Fruit fly (Drosophila melanogaster) whole organism, embryonic: Measurements from ENCODE around the gene CG10132.

ENCODE experiments used
- Atf-2 ChIP-seq: fragments of 200-800 bp; sonication (Bioruptor generic); optimal IDR thresholded peaks from 2 replicates; lab custom pipeline; 2016; ENCODE audit warnings: missing biosample characterization, missing genetic modification characterization
- CG10209 ChIP-seq: fragments of 200-800 bp; sonication (Bioruptor generic); optimal IDR thresholded peaks from 3 replicates; lab custom pipeline; 2017; ENCODE audit warnings: missing biosample characterization, mild to moderate bottlenecking, missing genetic modification characterization, missing genetic modification reagents
- CG1024 ChIP-seq: fragments of 200-800 bp; sonication (Bioruptor generic); IDR thresholded peaks from 2 replicates; pipeline ENCODE4 v1.3.6; 2022; ENCODE audit warnings: missing biosample characterization, missing genetic modification characterization
- CG10565 ChIP-seq: fragments of 200-800 bp; sonication (Bioruptor generic); optimal IDR thresholded peaks from 3 replicates; lab custom pipeline; 2016; ENCODE audit warnings: missing biosample characterization, mild to moderate bottlenecking, missing genetic modification characterization
- CG11560 ChIP-seq: fragments of 200-800 bp; sonication (Bioruptor generic); IDR thresholded peaks from 3 replicates; pipeline ENCODE4 v1.3.6; 2022; ENCODE audit warnings: missing biosample characterization, missing genetic modification characterization
- CG14710 ChIP-seq: fragments of 200-800 bp; sonication (Bioruptor generic); optimal IDR thresholded peaks from 3 replicates; lab custom pipeline; 2019; ENCODE audit warnings: missing biosample characterization, mild to moderate bottlenecking, missing genetic modification characterization, moderate library complexity
- CG14860 ChIP-seq: fragments of 200-800 bp; sonication (Bioruptor generic); IDR thresholded peaks from 3 replicates; pipeline ENCODE4 v1.3.6; 2022; ENCODE audit warnings: missing biosample characterization, missing genetic modification characterization; ENCODE audit not compliant: partially characterized antibody
- CG16813 ChIP-seq: fragments of 200-800 bp; sonication (Bioruptor generic); IDR thresholded peaks from 3 replicates; pipeline ENCODE4 v1.3.6; 2022; ENCODE audit warnings: missing biosample characterization, missing genetic modification characterization; ENCODE audit not compliant: partially characterized antibody
- CG17385 ChIP-seq: fragments of 200-800 bp; sonication (Bioruptor generic); optimal IDR thresholded peaks from 3 replicates; lab custom pipeline; 2018; ENCODE audit warnings: missing biosample characterization, mild to moderate bottlenecking, missing genetic modification characterization
- CG18011 ChIP-seq: fragments of 200-800 bp; sonication (Bioruptor generic); optimal IDR thresholded peaks from 2 replicates; lab custom pipeline; 2017; ENCODE audit warnings: missing biosample characterization, missing genetic modification characterization, mild to moderate bottlenecking, moderate library complexity, missing genotype
- CG30403 ChIP-seq: fragments of 200-800 bp; sonication (Bioruptor generic); optimal IDR thresholded peaks from 3 replicates; lab custom pipeline; 2016; ENCODE audit warnings: missing biosample characterization, missing genetic modification characterization
- CG31388 ChIP-seq: fragments of 200-800 bp; sonication (Bioruptor generic); optimal IDR thresholded peaks from 2 replicates; lab custom pipeline; 2016; ENCODE audit warnings: missing biosample characterization, missing genetic modification characterization
- CG32532 ChIP-seq: fragments of 200-800 bp; sonication (Bioruptor generic); IDR thresholded peaks from 2 replicates; pipeline ENCODE4 v1.3.6; 2022; ENCODE audit warnings: missing biosample characterization, missing genetic modification characterization
- CG42726 ChIP-seq: fragments of 200-800 bp; sonication (Bioruptor generic); IDR thresholded peaks from 2 replicates; pipeline ENCODE4 v1.3.6; 2022; ENCODE audit warnings: missing biosample characterization, missing genetic modification characterization; ENCODE audit not compliant: partially characterized antibody
- CG6272 ChIP-seq: fragments of 200-800 bp; sonication (Bioruptor generic); IDR thresholded peaks from 2 replicates; pipeline ENCODE4 v1.3.6; 2022; ENCODE audit warnings: missing biosample characterization, missing genetic modification characterization
- CG6683 ChIP-seq: fragments of 200-800 bp; sonication (Bioruptor generic); optimal IDR thresholded peaks from 2 replicates; lab custom pipeline; 2017; ENCODE audit warnings: missing biosample characterization, mild to moderate bottlenecking, missing genetic modification characterization, missing genetic modification reagents
- CG6765 ChIP-seq: fragments of 200-800 bp; sonication (Bioruptor generic); optimal IDR thresholded peaks from 3 replicates; lab custom pipeline; 2017; ENCODE audit warnings: missing biosample characterization, mild to moderate bottlenecking, missing genetic modification characterization
- CG6813 ChIP-seq: fragments of 200-800 bp; sonication (Bioruptor generic); optimal IDR thresholded peaks from 2 replicates; lab custom pipeline; 2017; ENCODE audit warnings: missing biosample characterization, missing genetic modification characterization, mild to moderate bottlenecking, moderate library complexity, missing genetic modification reagents
- CG7928 ChIP-seq: fragments of 200-800 bp; sonication (Bioruptor generic); optimal IDR thresholded peaks from 2 replicates; lab custom pipeline; 2017; ENCODE audit warnings: missing biosample characterization, mild to moderate bottlenecking, missing genetic modification characterization
- Chrac-16 ChIP-seq: fragments of 200-800 bp; sonication (Bioruptor generic); optimal IDR thresholded peaks from 3 replicates; lab custom pipeline; 2016; ENCODE audit warnings: missing biosample characterization, missing genetic modification characterization
- H15 ChIP-seq: fragments of 200-800 bp; sonication (Bioruptor generic); IDR thresholded peaks from 3 replicates; pipeline ENCODE4 v1.3.6; 2022; ENCODE audit warnings: missing biosample characterization, missing genetic modification characterization
- HHEX ChIP-seq: fragments of 200-800 bp; sonication (Bioruptor generic); optimal IDR thresholded peaks from 3 replicates; lab custom pipeline; 2017; ENCODE audit warnings: missing biosample characterization, mild to moderate bottlenecking, missing genetic modification characterization, missing genetic modification reagents
- HLH54F ChIP-seq: fragments of 200-800 bp; sonication (Bioruptor generic); optimal IDR thresholded peaks from 3 replicates; lab custom pipeline; 2016; ENCODE audit warnings: missing biosample characterization, missing genetic modification characterization
- Hmr ChIP-seq: fragments of 200-800 bp; sonication (Bioruptor generic); optimal IDR thresholded peaks from 3 replicates; lab custom pipeline; 2017; ENCODE audit warnings: mild to moderate bottlenecking, missing biosample characterization, missing genetic modification reagents, missing genetic modification characterization
- Sox100B ChIP-seq: fragments of 200-800 bp; sonication (Bioruptor generic); optimal IDR thresholded peaks from 3 replicates; lab custom pipeline; 2018; ENCODE audit warnings: missing biosample characterization, mild to moderate bottlenecking, missing genetic modification characterization
- Spps ChIP-seq: fragments of 200-800 bp; sonication (Bioruptor generic); optimal IDR thresholded peaks from 2 replicates; lab custom pipeline; 2018; ENCODE audit warnings: missing biosample characterization, mild to moderate bottlenecking, missing genetic modification characterization
- Vsx1 ChIP-seq: fragments of 200-800 bp; sonication (Bioruptor generic); optimal IDR thresholded peaks from 2 replicates; lab custom pipeline; 2017; ENCODE audit warnings: missing biosample characterization, mild to moderate bottlenecking, missing genetic modification characterization, missing genetic modification reagents
- ara ChIP-seq: fragments of 200-800 bp; sonication (Bioruptor generic); IDR thresholded peaks from 2 replicates; pipeline ENCODE4 v1.3.6; 2022; ENCODE audit warnings: missing biosample characterization, missing genetic modification characterization
- ase ChIP-seq: fragments of 200-800 bp; sonication (Bioruptor generic); IDR thresholded peaks from 3 replicates; pipeline ENCODE4 v1.3.6; 2022; ENCODE audit warnings: missing biosample characterization, missing genetic modification characterization
- ato ChIP-seq: fragments of 200-800 bp; sonication (Bioruptor generic); IDR thresholded peaks from 2 replicates; pipeline ENCODE4 v1.3.6; 2022; ENCODE audit warnings: missing biosample characterization, missing genetic modification characterization; ENCODE audit not compliant: partially characterized antibody
- bowl ChIP-seq: fragments of 200-800 bp; sonication (Bioruptor generic); IDR thresholded peaks from 2 replicates; pipeline ENCODE4 v1.3.6; 2022; ENCODE audit warnings: missing biosample characterization, missing genetic modification characterization
- caup ChIP-seq: fragments of 200-800 bp; sonication (Bioruptor generic); optimal IDR thresholded peaks from 3 replicates; lab custom pipeline; 2017; ENCODE audit warnings: missing biosample characterization, mild to moderate bottlenecking, missing genetic modification characterization, moderate library complexity; ENCODE audit not compliant: severe bottlenecking
- crp ChIP-seq, 2 experiments: fragments of 200-800 bp; sonication (Bioruptor generic); optimal IDR thresholded peaks; 2 replicates in 1 of 2; 3 replicates in 1 of 2; lab custom pipeline; 2017; ENCODE audit warnings: missing biosample characterization in 2 of 2, missing genetic modification characterization in 2 of 2, mild to moderate bottlenecking in 1 of 2, moderate library complexity in 1 of 2
- danr ChIP-seq: fragments of 200-800 bp; sonication (Bioruptor generic); IDR thresholded peaks from 2 replicates; pipeline ENCODE4 v1.3.6; 2022; ENCODE audit warnings: missing biosample characterization, missing genetic modification characterization
- dati ChIP-seq: fragments of 200-800 bp; sonication (Bioruptor generic); IDR thresholded peaks from 2 replicates; pipeline ENCODE4 v1.3.6; 2022; ENCODE audit warnings: missing biosample characterization, missing genetic modification characterization
- gce ChIP-seq: fragments of 200-800 bp; sonication (Bioruptor generic); IDR thresholded peaks from 3 replicates; pipeline ENCODE4 v1.3.6; 2022; ENCODE audit warnings: missing biosample characterization, missing genetic modification characterization
- ham ChIP-seq: fragments of 200-800 bp; sonication (Bioruptor generic); IDR thresholded peaks from 2 replicates; pipeline ENCODE4 v1.3.6; 2022; ENCODE audit warnings: missing biosample characterization, missing genetic modification characterization
- ken ChIP-seq: fragments of 200-800 bp; sonication (Bioruptor generic); IDR thresholded peaks from 3 replicates; pipeline ENCODE4 v1.3.6; 2022; ENCODE audit warnings: missing biosample characterization, missing genetic modification characterization
- klu ChIP-seq: fragments of 200-800 bp; sonication (Bioruptor generic); IDR thresholded peaks from 2 replicates; pipeline ENCODE4 v1.3.6; 2022; ENCODE audit warnings: missing biosample characterization, missing genetic modification characterization
- luna ChIP-seq: fragments of 200-800 bp; sonication (Bioruptor generic); optimal IDR thresholded peaks from 2 replicates; lab custom pipeline; 2016; ENCODE audit warnings: missing biosample characterization, missing genetic modification characterization
- p53 ChIP-seq: fragments of 200-800 bp; sonication (Bioruptor generic); optimal IDR thresholded peaks from 2 replicates; lab custom pipeline; 2016; ENCODE audit warnings: missing biosample characterization, missing genetic modification characterization
- repo ChIP-seq: fragments of 200-800 bp; sonication (Bioruptor generic); optimal IDR thresholded peaks from 2 replicates; lab custom pipeline; 2016; ENCODE audit warnings: missing biosample characterization, missing genetic modification characterization
- sd ChIP-seq: fragments of 200-800 bp; sonication (Bioruptor generic); optimal IDR thresholded peaks from 3 replicates; lab custom pipeline; 2018; ENCODE audit warnings: missing biosample characterization, mild to moderate bottlenecking, missing genetic modification characterization, moderate library complexity
- seq ChIP-seq: fragments of 200-800 bp; sonication (Bioruptor generic); IDR thresholded peaks from 2 replicates; pipeline ENCODE4 v1.3.6; 2022; ENCODE audit warnings: missing biosample characterization, missing genetic modification characterization
- so ChIP-seq: fragments of 200-800 bp; sonication (Bioruptor generic); IDR thresholded peaks from 3 replicates; pipeline ENCODE4 v1.3.6; 2022; ENCODE audit warnings: missing biosample characterization, missing genetic modification characterization
- stwl ChIP-seq: fragments of 200-800 bp; sonication (Bioruptor generic); optimal IDR thresholded peaks from 3 replicates; lab custom pipeline; 2018; ENCODE audit warnings: missing biosample characterization, mild to moderate bottlenecking, missing genetic modification characterization, moderate library complexity
- trem ChIP-seq: fragments of 200-800 bp; optimal IDR thresholded peaks from 3 replicates; lab custom pipeline; 2019; ENCODE audit warnings: missing biosample characterization, mild to moderate bottlenecking, missing genetic modification characterization, moderate library complexity
- ttk ChIP-seq: fragments of 200-800 bp; sonication (Bioruptor generic); IDR thresholded peaks from 2 replicates; pipeline ENCODE4 v2.1.2; 2022; ENCODE audit warnings: missing biosample characterization, missing genetic modification characterization
- unpg ChIP-seq: fragments of 200-800 bp; sonication (Bioruptor generic); optimal IDR thresholded peaks from 3 replicates; lab custom pipeline; 2018; ENCODE audit warnings: missing biosample characterization, mild to moderate bottlenecking, missing genetic modification characterization, moderate library complexity

Gene CG10132

DNA sequence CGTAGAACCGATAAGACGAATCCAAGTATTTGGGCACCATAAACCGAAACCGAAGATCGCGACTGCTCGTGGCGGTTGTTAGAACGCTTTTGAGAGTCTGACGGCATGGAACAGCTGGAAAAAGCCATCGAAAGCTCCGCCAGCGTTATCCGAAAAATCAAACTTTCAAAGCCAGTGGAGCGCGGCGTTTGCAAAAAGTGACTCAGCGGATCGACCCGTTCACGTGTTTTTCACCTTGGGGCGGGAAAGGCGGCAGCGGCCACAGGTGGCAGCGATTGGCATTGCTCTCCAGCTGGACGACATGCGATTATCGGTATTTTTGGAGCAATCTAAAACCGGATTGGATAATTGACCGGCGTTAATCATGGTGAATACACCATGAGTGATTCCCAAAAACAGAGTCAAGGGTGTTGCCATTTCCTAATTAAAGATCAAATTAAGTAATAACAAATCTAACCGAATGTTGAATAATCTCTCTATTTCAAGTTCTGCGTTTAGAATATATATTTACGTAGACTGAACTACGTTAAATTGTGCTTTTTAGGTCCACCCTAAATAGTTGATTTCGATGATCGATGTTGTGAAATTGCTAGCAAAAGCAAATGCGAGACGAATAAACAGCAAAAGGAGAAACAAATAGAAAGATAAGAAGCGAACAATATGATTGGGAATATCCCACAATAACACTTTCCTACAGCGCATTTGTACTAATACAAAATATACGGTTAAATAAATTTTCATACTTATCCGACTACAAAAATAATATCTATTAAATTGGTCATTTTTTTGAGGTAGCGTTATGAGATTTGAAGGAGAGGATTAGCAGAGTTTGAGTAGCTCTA lies 28.5 kb downstream of the CG10132 start, which contains the start of gene CG10337 (continued):
- no peak for TF ChIP-seq H15 (GFP tag; lab: Robert Waterston, UW)
- TF ChIP-seq danr (GFP tag; lab: Robert Waterston, UW): no peak
- no peak for TF ChIP-seq ken (GFP tag; lab: Robert Waterston, UW)
- TF ChIP-seq CG10209 (GFP tag; lab: Kevin White, UChicago): peak; percentile 38
- TF ChIP-seq trem: no peak
- no peak for TF ChIP-seq ttk (GFP tag; lab: Robert Waterston, UW)
- no peak for TF ChIP-seq CG6272
- no peak for TF ChIP-seq klu
- TF ChIP-seq repo (GFP tag; lab: Kevin White, UChicago): no peak
- TF ChIP-seq CG7928 (GFP tag; lab: Kevin White, UChicago): no peak
- peak; percentile 25 for TF ChIP-seq CG14710
- TF ChIP-seq Atf-2: no peak
- peak; percentile 37 for TF ChIP-seq HLH54F (GFP tag; lab: Kevin White, UChicago)
- peak; percentile 40 for TF ChIP-seq HHEX (GFP tag; lab: Kevin White, UChicago)
- TF ChIP-seq sd (tag; lab: Kevin White, UChicago): peak; percentile 85
- TF ChIP-seq p53 (GFP tag; lab: Kevin White, UChicago): no peak
- TF ChIP-seq CG42726 (GFP tag; lab: Robert Waterston, UW): no peak
- no peak for TF ChIP-seq CG16813 (GFP tag; lab: Robert Waterston, UW)
- peak; percentile 54 for TF ChIP-seq Sox100B (GFP tag; lab: Kevin White, UChicago)
- no peak for TF ChIP-seq CG11560 (tag; lab: Robert Waterston, UW)
- TF ChIP-seq CG6683 (GFP tag; lab: Kevin White, UChicago): peak; percentile 6
- 0 out of 3 replicates have a peak, but pooled peaks have one; percentile 44 for TF ChIP-seq gce (GFP tag; lab: Robert Waterston, UW)
- TF ChIP-seq CG32532 (GFP tag; lab: Robert Waterston, UW): peak; percentile 49
- no peak for TF ChIP-seq Chrac-16 (GFP tag; lab: Kevin White, UChicago)
- peak; percentile 53 for TF ChIP-seq caup (GFP tag; lab: Kevin White, UChicago)
- no peak for TF ChIP-seq CG1024
- TF ChIP-seq ato (GFP tag; lab: Robert Waterston, UW): no peak
- TF ChIP-seq luna (GFP tag; lab: Kevin White, UChicago): no peak
- peak; percentile 71 for TF ChIP-seq so (GFP tag; lab: Robert Waterston, UW)
- no peak for TF ChIP-seq stwl
- no peak for TF ChIP-seq CG10565
- TF ChIP-seq Spps (tag; lab: Kevin White, UChicago): no peak
- peak; percentile 48 for TF ChIP-seq ara (GFP tag; lab: Robert Waterston, UW)
- peak; percentile 47 for TF ChIP-seq CG30403 (GFP tag; lab: Kevin White, UChicago)
- no peak for TF ChIP-seq ase (GFP tag; lab: Robert Waterston, UW)
- TF ChIP-seq CG6765 (GFP tag; lab: Kevin White, UChicago): peak; percentile 65
- TF ChIP-seq dati (GFP tag; lab: Robert Waterston, UW): no peak
- peak; percentile 70 for TF ChIP-seq Hmr (GFP tag; lab: Kevin White, UChicago)
- TF ChIP-seq Vsx1: peak; percentile 22
- TF ChIP-seq CG14860: no peak
- no peak for TF ChIP-seq seq (GFP tag; lab: Robert Waterston, UW)
- TF ChIP-seq CG31388: no peak
- TF ChIP-seq CG18011 (GFP tag; lab: Kevin White, UChicago): peak; percentile 23
- peak; percentile 42 for TF ChIP-seq CG6813 (GFP tag; lab: Kevin White, UChicago)
- TF ChIP-seq unpg (GFP tag; lab: Kevin White, UChicago): peak; percentile 55
- no peak for TF ChIP-seq bowl
- TF ChIP-seq CG17385 (GFP tag; lab: Kevin White, UChicago): peak; percentile 60
- TF ChIP-seq crp (GFP tag; optimal IDR thresholded peaks at IDR 0.05; lab: Kevin White, UChicago): peak in 1 of 2 experiments; percentile 57
- TF ChIP-seq ham: no peak
